Worm (Caenorhabditis elegans) whole organism, L4 larva: ENCODE measurements around the gene smc-5.

Experiments used
- T20F7.1 ChIP-seq: fragments of 200-800 bp; sonication (Bioruptor generic); optimal IDR thresholded peaks from 2 replicates; lab custom pipeline; 2018; ENCODE audit warnings: mild to moderate bottlenecking, missing genetic modification characterization, missing compliant biosample characterization
- T26A8.4 ChIP-seq: fragments of 200-800 bp; sonication (Bioruptor generic); IDR thresholded peaks from 2 replicates; pipeline ENCODE4 v1.3.6; 2022; ENCODE audit warnings: missing genetic modification characterization, missing compliant biosample characterization
- Y48G9A.11 ChIP-seq: fragments of 200-800 bp; sonication (Bioruptor generic); IDR thresholded peaks from 2 replicates; pipeline ENCODE4 v1.3.6; 2022; ENCODE audit warnings: missing genetic modification reagents, missing genetic modification characterization, missing compliant biosample characterization
- Y5F2A.4 ChIP-seq: fragments of 200-800 bp; sonication (Bioruptor generic); optimal IDR thresholded peaks from 2 replicates; lab custom pipeline; 2018; ENCODE audit warnings: mild to moderate bottlenecking, missing genetic modification characterization, missing compliant biosample characterization
- ZK337.2 ChIP-seq: fragments of 200-800 bp; sonication (Bioruptor generic); IDR thresholded peaks from 2 replicates; pipeline ENCODE4 v1.3.6; 2022; ENCODE audit warnings: missing genetic modification reagents, missing genetic modification characterization, missing compliant biosample characterization
- aha-1 ChIP-seq: fragments of 150-350 bp; peaks from one replicate; lab custom pipeline; 2014; ENCODE audit warnings: missing biosample characterization, missing genetic modification characterization
- ama-1 ChIP-seq: fragments of 150-350 bp; optimal IDR thresholded peaks from 2 replicates; lab custom pipeline; 2014; ENCODE audit warnings: inconsistent platforms, mixed read lengths
- arid-1 ChIP-seq: fragments of 200-800 bp; sonication (Bioruptor generic); conservative IDR thresholded peaks from 2 replicates; pipeline ENCODE4 v1.3.6; 2022; ENCODE audit warnings: missing genetic modification reagents, missing genetic modification characterization, missing compliant biosample characterization
- ceh-20 ChIP-seq: fragments of 200-800 bp; sonication (Bioruptor generic); IDR thresholded peaks from 2 replicates; pipeline ENCODE4 v1.3.6; 2022; ENCODE audit warnings: missing genetic modification reagents, missing genetic modification characterization, missing compliant biosample characterization
- ces-1 ChIP-seq: fragments of 150-350 bp; sonication (generic microtip); optimal IDR thresholded peaks from 4 replicates; lab custom pipeline; 2014; ENCODE audit warnings: missing biosample characterization, missing genetic modification reagents, missing genetic modification characterization
- cey-2 ChIP-seq: sonication (generic microtip); optimal IDR thresholded peaks from 3 replicates; lab custom pipeline; 2017; ENCODE audit warnings: missing genetic modification characterization, mild to moderate bottlenecking, missing compliant biosample characterization, antibody characterized with exemption, borderline replicate concordance; ENCODE audit not compliant: insufficient read depth
- daf-12 ChIP-seq: fragments of 150-350 bp; optimal IDR thresholded peaks from 2 replicates; lab custom pipeline; 2014; ENCODE audit warnings: missing biosample characterization, missing genetic modification reagents, missing genetic modification characterization
- dmd-6 ChIP-seq: fragments of 200-800 bp; sonication (Bioruptor generic); IDR thresholded peaks from 2 replicates; pipeline ENCODE4 v1.3.6; 2022; ENCODE audit warnings: missing genetic modification reagents, missing genetic modification characterization, missing compliant biosample characterization
- dmd-8 ChIP-seq: fragments of 200-800 bp; sonication (Bioruptor generic); IDR thresholded peaks from 2 replicates; pipeline ENCODE4 v1.3.6; 2022; ENCODE audit warnings: missing genetic modification characterization, missing compliant biosample characterization
- dve-1 ChIP-seq: sonication (generic microtip); optimal IDR thresholded peaks from 2 replicates; lab custom pipeline; 2017; ENCODE audit warnings: antibody characterized with exemption, mild to moderate bottlenecking, missing genetic modification characterization, missing compliant biosample characterization; ENCODE audit not compliant: insufficient read depth
- egl-43 ChIP-seq: fragments of 200-800 bp; sonication (Bioruptor generic); IDR thresholded peaks from 2 replicates; pipeline ENCODE4 v1.3.6; 2022; ENCODE audit warnings: missing genetic modification reagents, missing genetic modification characterization, missing compliant biosample characterization
- fkh-10 ChIP-seq: fragments of 150-350 bp; optimal IDR thresholded peaks from 2 replicates; lab custom pipeline; 2014; ENCODE audit warnings: missing biosample characterization, missing genetic modification reagents, missing genetic modification characterization
- hif-1 ChIP-seq, 2 experiments: sonication (generic microtip); optimal IDR thresholded peaks; 2 replicates each; lab custom pipeline; 2016 to 2017; ENCODE audit warnings: missing compliant biosample characterization in 2 of 2, missing genetic modification characterization in 2 of 2, missing genetic modification reagents in 2 of 2, missing genotype in 2 of 2, mild to moderate bottlenecking in 1 of 2
- hlh-11 ChIP-seq: fragments of 200-800 bp; sonication (Bioruptor generic); optimal IDR thresholded peaks from 2 replicates; lab custom pipeline; 2018; ENCODE audit warnings: mild to moderate bottlenecking, missing genetic modification characterization, missing compliant biosample characterization
- hlh-30 ChIP-seq: sonication (generic microtip); optimal IDR thresholded peaks from 2 replicates; lab custom pipeline; 2017; ENCODE audit warnings: antibody characterized with exemption, mild to moderate bottlenecking, missing genetic modification characterization, missing compliant biosample characterization; ENCODE audit not compliant: insufficient read depth
- hmg-1.1 ChIP-seq: fragments of 200-800 bp; sonication (Bioruptor generic); IDR thresholded peaks from 2 replicates; pipeline ENCODE4 v1.3.6; 2022; ENCODE audit warnings: missing genetic modification reagents, missing genetic modification characterization, missing compliant biosample characterization
- lim-7 ChIP-seq: fragments of 200-800 bp; sonication (Bioruptor generic); IDR thresholded peaks from 2 replicates; pipeline ENCODE4 v1.3.6; 2022; ENCODE audit warnings: missing genetic modification characterization, missing compliant biosample characterization
- lin-1 ChIP-seq: fragments of 200-800 bp; sonication (Bioruptor generic); IDR thresholded peaks from 2 replicates; pipeline ENCODE4 v1.3.6; 2022; ENCODE audit warnings: missing genetic modification reagents, missing genetic modification characterization, missing compliant biosample characterization
- lir-3 ChIP-seq: sonication (generic microtip); optimal IDR thresholded peaks from 2 replicates; lab custom pipeline; 2016; ENCODE audit warnings: mild to moderate bottlenecking, missing genetic modification characterization, missing compliant biosample characterization
- lsy-2 ChIP-seq, 2 experiments: fragments of 150-350 bp in 1 of 2; sonication (generic microtip) in 1 of 2; optimal IDR thresholded peaks; 2 replicates each; lab custom pipeline; 2014 to 2017; ENCODE audit warnings: missing biosample characterization in 2 of 2, missing genetic modification characterization in 2 of 2
- mdl-1 ChIP-seq, 2 experiments: fragments of 150-350 bp in 1 of 2; sonication (generic microtip) in 1 of 2; optimal IDR thresholded peaks; 2 replicates each; lab custom pipeline; 2014 to 2017; ENCODE audit warnings: missing biosample characterization in 2 of 2, missing genetic modification characterization in 2 of 2
- mes-2 ChIP-seq: sonication (generic microtip); optimal IDR thresholded peaks from 2 replicates; lab custom pipeline; 2016; ENCODE audit warnings: missing genotype, mild to moderate bottlenecking, missing genetic modification characterization, missing compliant biosample characterization; ENCODE audit not compliant: poor library complexity, severe bottlenecking
- mxl-2 ChIP-seq: fragments of 200-800 bp; sonication (Bioruptor generic); conservative IDR thresholded peaks from 2 replicates; pipeline ENCODE4 v1.3.6; 2022; ENCODE audit warnings: missing genetic modification reagents, missing genetic modification characterization, missing compliant biosample characterization
- mxl-3 ChIP-seq: fragments of 200-800 bp; sonication (Bioruptor generic); optimal IDR thresholded peaks from 2 replicates; lab custom pipeline; 2018; ENCODE audit warnings: mild to moderate bottlenecking, missing genetic modification characterization, missing compliant biosample characterization
- nhr-10 ChIP-seq: fragments of 150-350 bp; optimal IDR thresholded peaks from 2 replicates; lab custom pipeline; 2014; ENCODE audit warnings: missing biosample characterization, missing genetic modification characterization
- nhr-237 ChIP-seq: sonication (generic microtip); optimal IDR thresholded peaks from 2 replicates; lab custom pipeline; 2017; ENCODE audit warnings: missing biosample characterization, missing genetic modification characterization
- nhr-25 ChIP-seq: sonication (generic microtip); optimal IDR thresholded peaks from 2 replicates; lab custom pipeline; 2017; ENCODE audit warnings: missing genetic modification characterization, mild to moderate bottlenecking, missing compliant biosample characterization, antibody characterized with exemption, moderate library complexity, borderline replicate concordance; ENCODE audit not compliant: insufficient read depth
- nhr-28 ChIP-seq: fragments of 150-350 bp; optimal IDR thresholded peaks from 2 replicates; lab custom pipeline; 2014; ENCODE audit warnings: missing biosample characterization, missing genetic modification characterization
- nhr-6 ChIP-seq: fragments of 150-350 bp; optimal IDR thresholded peaks from 2 replicates; lab custom pipeline; 2014; ENCODE audit warnings: missing biosample characterization, missing genetic modification characterization
- pqm-1 ChIP-seq: sonication (generic microtip); optimal IDR thresholded peaks from 2 replicates; lab custom pipeline; 2017; ENCODE audit warnings: missing biosample characterization, missing genetic modification characterization
- sdz-12 ChIP-seq: fragments of 200-800 bp; sonication (Bioruptor generic); optimal IDR thresholded peaks from 2 replicates; lab custom pipeline; 2018; ENCODE audit warnings: mild to moderate bottlenecking, missing genetic modification characterization, missing compliant biosample characterization
- snpc-1.2 ChIP-seq: fragments of 200-800 bp; sonication (Bioruptor generic); IDR thresholded peaks from 2 replicates; pipeline ENCODE4 v1.3.6; 2022; ENCODE audit warnings: missing genetic modification reagents, missing genetic modification characterization, missing compliant biosample characterization
- tra-1 ChIP-seq: fragments of 200-800 bp; sonication (Bioruptor generic); IDR thresholded peaks from 2 replicates; pipeline ENCODE4 v1.3.6; 2022; ENCODE audit warnings: missing genetic modification reagents, missing genetic modification characterization, missing compliant biosample characterization
- unc-130 ChIP-seq: sonication (generic microtip); optimal IDR thresholded peaks from 2 replicates; lab custom pipeline; 2016; ENCODE audit warnings: missing genetic modification reagents, missing genetic modification characterization, missing compliant biosample characterization
- unc-39 ChIP-seq: sonication (generic microtip); optimal IDR thresholded peaks from 2 replicates; lab custom pipeline; 2017; ENCODE audit warnings: missing biosample characterization, missing genetic modification characterization
- unc-62 ChIP-seq, 3 experiments: fragments of 150-350 bp in 1 of 3; sonication (generic microtip); optimal IDR thresholded peaks in 2 of 3; peaks in 1 of 3; 1 replicate in 1 of 3; 2 replicates in 2 of 3; lab custom pipeline; 2014 to 2017; ENCODE audit warnings: missing biosample characterization in 3 of 3, missing genetic modification characterization in 3 of 3, missing genetic modification reagents in 3 of 3, missing genotype in 1 of 3
- zfp-3 ChIP-seq: fragments of 200-800 bp; sonication (Bioruptor generic); conservative IDR thresholded peaks from 2 replicates; pipeline ENCODE4 v1.3.6; 2022; ENCODE audit warnings: missing genetic modification reagents, missing genetic modification characterization, missing compliant biosample characterization
- ztf-11 ChIP-seq: fragments of 150-350 bp; optimal IDR thresholded peaks from 2 replicates; lab custom pipeline; 2014; ENCODE audit warnings: missing biosample characterization, missing genetic modification characterization

Gene smc-5

DNA sequence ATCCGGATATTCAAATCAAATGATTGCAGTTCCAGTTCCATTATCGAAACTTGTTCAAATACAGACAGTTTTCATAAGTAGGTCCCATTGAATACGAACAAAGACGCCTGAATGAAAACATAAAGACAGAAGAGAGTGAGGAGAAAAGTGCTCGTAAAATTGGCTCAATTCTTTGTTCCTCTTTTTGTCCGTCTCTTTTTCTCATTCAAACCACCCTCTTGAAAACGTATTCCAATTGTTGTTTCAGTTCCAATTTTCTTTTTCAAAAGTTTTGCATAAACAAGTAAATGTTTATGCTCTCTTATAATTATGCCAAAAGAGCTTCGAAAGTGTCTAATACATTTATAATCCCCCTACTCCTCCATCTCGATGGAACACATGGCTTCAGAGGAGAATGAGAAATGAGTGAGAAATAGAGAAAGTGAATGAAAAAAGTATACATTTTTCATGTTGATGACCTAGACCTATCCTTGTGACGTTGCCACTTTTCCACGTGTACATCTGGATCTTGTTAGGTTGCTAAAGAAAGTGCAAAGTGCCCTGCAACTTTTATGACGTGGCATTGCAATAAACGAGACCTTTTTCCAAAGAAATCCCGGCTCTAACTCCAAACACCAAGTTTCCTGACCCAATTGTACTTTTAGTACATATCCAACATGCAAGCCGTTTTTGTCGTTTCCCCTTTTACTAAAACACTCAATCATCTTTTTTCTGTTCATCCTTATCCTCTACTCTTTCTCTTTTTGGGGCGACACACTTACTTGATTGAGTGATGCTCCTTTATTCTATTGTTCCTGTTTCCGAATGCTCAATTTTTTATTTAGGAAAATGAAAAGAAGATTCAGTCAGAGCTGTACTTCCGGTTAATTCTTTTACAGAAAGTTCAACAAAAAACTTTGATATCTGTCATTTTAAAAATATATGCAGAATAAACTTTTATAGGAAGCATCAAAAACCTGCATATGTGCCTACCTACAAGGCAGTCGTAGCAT is 15.4 kb upstream of the smc-5 start:
- TF ChIP-seq lim-7 (GFP tag; lab: Robert Waterston, UW) (no peak), hlh-30 (tag; lab: Kevin White, UChicago) (peak; percentile 51), Y5F2A.4 (GFP tag; lab: Kevin White, UChicago) (no peak), pqm-1 (tag; lab: Kevin White, UChicago) (no peak), hlh-11 (tag; lab: Kevin White, UChicago) (no peak), unc-62 (GFP tag; optimal IDR thresholded peaks at IDR 0.05 in 1 of 2; lab: Kevin White, UChicago) (peak in 1 of 2 experiments; percentile 81), unc-62 (tag; optimal IDR thresholded peaks at IDR 0.05; lab: Kevin White, UChicago) (no peak), fkh-10 (peak; percentile 77), unc-130 (GFP tag; lab: Kevin White, UChicago) (no peak), ztf-11 (tag; lab: Kevin White, UChicago) (no peak), egl-43 (GFP tag; lab: Robert Waterston, UW) (no peak), ZK337.2 (GFP tag; lab: Robert Waterston, UW) (no peak), arid-1 (GFP tag; lab: Robert Waterston, UW) (no peak), ces-1 (peak; percentile 57), snpc-1.2 (no peak), hif-1 (tag; optimal IDR thresholded peaks at IDR 0.05; lab: Kevin White, UChicago) (no peak), nhr-237 (tag; lab: Kevin White, UChicago) (no peak), nhr-10 (tag; lab: Kevin White, UChicago) (no peak), cey-2 (tag; lab: Kevin White, UChicago) (no peak), mdl-1 (tag; optimal IDR thresholded peaks at IDR 0.05; lab: Kevin White, UChicago) (peak in 1 of 2 experiments; percentile 18), lsy-2 (tag; optimal IDR thresholded peaks at IDR 0.05; lab: Kevin White, UChicago) (peak in 1 of 2 experiments; percentile 22), dmd-8 (no peak), tra-1 (GFP tag; lab: Robert Waterston, UW) (no peak), ceh-20 (GFP tag; lab: Robert Waterston, UW) (no peak), ama-1 (lab: Kevin White, UChicago) (no peak), sdz-12 (GFP tag; lab: Kevin White, UChicago) (no peak), Y48G9A.11 (GFP tag; lab: Robert Waterston, UW) (no peak), T20F7.1 (GFP tag; lab: Kevin White, UChicago) (no peak), T26A8.4 (no peak), mxl-2 (GFP tag; lab: Robert Waterston, UW) (no peak), lin-1 (GFP tag; lab: Robert Waterston, UW) (no peak), daf-12 (tag; lab: Kevin White, UChicago) (no peak), zfp-3 (GFP tag; lab: Robert Waterston, UW) (no peak)

DNA sequence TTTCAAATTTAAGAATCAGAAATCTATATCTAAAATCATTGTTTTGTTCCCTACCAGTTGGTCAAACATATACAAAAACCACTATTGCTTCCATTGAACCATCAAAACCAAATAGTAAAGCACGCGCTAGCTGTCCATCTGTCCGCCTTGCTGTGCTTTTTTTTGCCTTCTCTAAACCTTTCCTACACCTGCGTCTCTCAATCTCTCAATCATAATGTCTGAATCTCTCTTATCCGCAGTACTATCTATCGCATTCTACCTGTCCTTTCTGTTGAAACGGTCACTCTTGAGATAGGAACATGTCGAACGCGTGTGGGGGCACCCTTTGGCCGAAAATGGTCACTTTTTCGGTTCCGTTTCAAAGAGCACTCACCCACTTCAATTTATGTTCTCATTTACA is 14.6 kb upstream of the smc-5 start:
- TF ChIP-seq dmd-6 (GFP tag; lab: Robert Waterston, UW): peak; percentile 14; the same call in 1 of the 2 replicates
- no peak for TF ChIP-seq hmg-1.1 (GFP tag; lab: Robert Waterston, UW)
- peak; percentile 54 for TF ChIP-seq nhr-28 (tag; lab: Kevin White, UChicago)
- TF ChIP-seq mdl-1 (tag; optimal IDR thresholded peaks at IDR 0.05; lab: Kevin White, UChicago): peak; percentile 34 to 63
- peak; percentile 33 for TF ChIP-seq nhr-25
- peak in 1 of 2 experiments; percentile 40 for TF ChIP-seq lsy-2 (tag; optimal IDR thresholded peaks at IDR 0.05; lab: Kevin White, UChicago)
- peak; percentile 70 for TF ChIP-seq aha-1
- TF ChIP-seq mes-2: peak; percentile 4
- TF ChIP-seq dve-1 (tag; lab: Kevin White, UChicago): peak; percentile 2
- peak; percentile 90 for TF ChIP-seq mxl-3 (GFP tag; lab: Kevin White, UChicago)
- TF ChIP-seq lir-3 (tag; lab: Kevin White, UChicago): no peak
- no peak for TF ChIP-seq unc-39 (tag; lab: Kevin White, UChicago)
- no peak for TF ChIP-seq unc-62 (GFP tag; optimal IDR thresholded peaks at IDR 0.05 in 1 of 2; lab: Kevin White, UChicago)
- TF ChIP-seq unc-62 (tag; optimal IDR thresholded peaks at IDR 0.05; lab: Kevin White, UChicago): no peak
- peak; percentile 64 for TF ChIP-seq hlh-11 (tag; lab: Kevin White, UChicago)
- TF ChIP-seq nhr-6 (tag; lab: Kevin White, UChicago): peak; percentile 74
- no peak for TF ChIP-seq fkh-10
- no peak for TF ChIP-seq lim-7 (GFP tag; lab: Robert Waterston, UW)
- peak; percentile 65 for TF ChIP-seq hlh-30 (tag; lab: Kevin White, UChicago)
